Worm (Caenorhabditis elegans) whole organism, L3 larva: ENCODE data around the gene clc-25.

ENCODE experiments used
- R02D3.7 ChIP-seq: fragments of 150-350 bp; optimal IDR thresholded peaks from 2 replicates; lab custom pipeline; 2014; ENCODE audit warnings: missing biosample characterization, missing genetic modification characterization
- aly-2 ChIP-seq: fragments of 150-350 bp; optimal IDR thresholded peaks from 2 replicates; lab custom pipeline; 2014; ENCODE audit warnings: missing biosample characterization, missing genetic modification characterization
- egl-27 ChIP-seq: sonication (generic microtip); optimal IDR thresholded peaks from 4 replicates; lab custom pipeline; 2017; ENCODE audit warnings: missing biosample characterization, missing genetic modification reagents, missing genetic modification characterization
- elt-1 ChIP-seq: fragments of 150-350 bp; optimal IDR thresholded peaks from 2 replicates; lab custom pipeline; 2014; ENCODE audit warnings: missing biosample characterization, missing genetic modification characterization
- fkh-10 ChIP-seq: sonication (generic microtip); optimal IDR thresholded peaks from 2 replicates; lab custom pipeline; 2017; ENCODE audit warnings: missing biosample characterization, missing genetic modification reagents, missing genetic modification characterization
- lin-39 ChIP-seq: fragments of 150-350 bp; optimal IDR thresholded peaks from 2 replicates; lab custom pipeline; 2018; ENCODE audit warnings: missing biosample characterization, missing genetic modification reagents, missing genetic modification characterization
- nhr-23 ChIP-seq: fragments of 150-350 bp; optimal IDR thresholded peaks from 2 replicates; lab custom pipeline; 2014; ENCODE audit warnings: missing biosample characterization, missing genetic modification reagents, missing genetic modification characterization
- nhr-237 ChIP-seq: fragments of 150-350 bp; optimal IDR thresholded peaks from 2 replicates; lab custom pipeline; 2014; ENCODE audit warnings: missing biosample characterization, missing genetic modification characterization
- nhr-25 ChIP-seq: sonication (generic microtip); optimal IDR thresholded peaks from 2 replicates; lab custom pipeline; 2017; ENCODE audit warnings: missing biosample characterization, missing genetic modification characterization
- skn-1 ChIP-seq: fragments of 150-350 bp; optimal IDR thresholded peaks from 2 replicates; lab custom pipeline; 2014; ENCODE audit warnings: missing biosample characterization, missing genetic modification characterization
- tbx-2 ChIP-seq: sonication (generic microtip); optimal IDR thresholded peaks from 2 replicates; lab custom pipeline; 2016; ENCODE audit warnings: mild to moderate bottlenecking, missing genetic modification characterization, missing compliant biosample characterization
- unc-62 ChIP-seq: fragments of 150-350 bp; sonication (generic microtip); optimal IDR thresholded peaks from 4 replicates; lab custom pipeline; 2014; ENCODE audit warnings: missing biosample characterization, missing genetic modification reagents, missing genetic modification characterization

DNA sequence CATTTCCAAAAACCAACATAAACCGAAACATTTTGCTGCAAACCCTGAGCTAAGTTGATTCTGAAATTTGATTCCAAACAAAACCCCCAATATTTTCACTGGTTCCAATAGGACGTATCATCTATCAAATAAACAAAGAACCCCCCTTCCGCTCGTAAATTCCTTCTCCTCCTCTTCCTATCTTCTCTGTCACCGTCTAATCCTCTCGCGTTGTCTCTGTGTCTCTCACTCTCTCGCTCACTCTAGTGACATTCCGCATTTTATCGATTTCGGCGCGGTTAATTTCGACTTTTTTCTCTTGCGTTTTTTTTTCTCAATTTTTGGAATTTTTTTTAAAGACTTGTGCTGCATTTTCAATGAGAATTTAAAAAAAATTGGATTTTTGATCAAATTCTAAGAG is 44.2 kb downstream of the clc-25 start:
- no peak for TF ChIP-seq nhr-237 (tag; lab: Kevin White, UChicago)
- no peak for TF ChIP-seq nhr-23
- TF ChIP-seq aly-2 (tag; lab: Kevin White, UChicago): no peak
- no peak for TF ChIP-seq fkh-10
- peak; percentile 70 for TF ChIP-seq lin-39 (tag; lab: Kevin White, UChicago)
- TF ChIP-seq nhr-25 (tag; lab: Kevin White, UChicago): peak; percentile 1
- no peak for TF ChIP-seq tbx-2 (tag; lab: Kevin White, UChicago)
- no peak for TF ChIP-seq egl-27 (tag; lab: Kevin White, UChicago)
- no peak for TF ChIP-seq R02D3.7 (tag; lab: Kevin White, UChicago)
- no peak for TF ChIP-seq skn-1 (tag; lab: Kevin White, UChicago)
- TF ChIP-seq elt-1 (tag; lab: Kevin White, UChicago): no peak
- no peak for TF ChIP-seq unc-62 (GFP tag; lab: Kevin White, UChicago)
